Worm (Caenorhabditis elegans): Measurements from ENCODE around the gene rfc-4.

ce11 chrIII:6974952-6975351 is 2.9 kb downstream of the rfc-4 start:
- TF ChIP-seq lin-11 (tag; optimal IDR thresholded peaks at IDR 0.05) (no peak), ceh-45 (GFP tag; IDR thresholded peaks at IDR 0.05) (no peak), pag-3 (tag; optimal IDR thresholded peaks at IDR 0.05; ENCODE audit: borderline replicate concordance) (no peak), pax-1 (tag; optimal IDR thresholded peaks at IDR 0.05) (no peak), hlh-15 (tag; optimal IDR thresholded peaks at IDR 0.05) (no peak), pha-4 (tag; optimal IDR thresholded peaks at IDR 0.05) (no peak), fkh-10 (GFP tag; optimal IDR thresholded peaks at IDR 0.05) (no peak), pqm-1 (tag; optimal IDR thresholded peaks at IDR 0.05) (no peak)
